Worm (Caenorhabditis elegans) whole organism, late embryonic: Measurements from ENCODE around the gene K11H3.2.
A peak's percentile ranks its signal among the peaks of the same experiment; 100 is the strongest.

Source experiments
- C38D4.7 ChIP-seq: fragments of 200-800 bp; sonication (Bioruptor generic); optimal IDR thresholded peaks from 2 replicates; lab custom pipeline; 2018; ENCODE audit warnings: mild to moderate bottlenecking, missing genetic modification characterization, moderate library complexity, missing compliant biosample characterization
- F13H6.1 ChIP-seq: sonication (generic microtip); optimal IDR thresholded peaks from 2 replicates; lab custom pipeline; 2016; ENCODE audit warnings: missing genetic modification characterization, missing compliant biosample characterization
- K02D7.2 ChIP-seq: sonication (generic microtip); optimal IDR thresholded peaks from 2 replicates; lab custom pipeline; 2017; ENCODE audit warnings: mild to moderate bottlenecking, missing genetic modification characterization, missing compliant biosample characterization
- Y22D7AL.16 ChIP-seq: sonication (generic microtip); optimal IDR thresholded peaks from 2 replicates; lab custom pipeline; 2016; ENCODE audit warnings: missing genetic modification characterization, missing compliant biosample characterization
- ama-1 ChIP-seq: fragments of 150-350 bp; optimal IDR thresholded peaks from 2 replicates; lab custom pipeline; 2014
- ceh-14 ChIP-seq: sonication (generic microtip); optimal IDR thresholded peaks from 2 replicates; lab custom pipeline; 2016; ENCODE audit warnings: missing genotype, missing genetic modification characterization, missing compliant biosample characterization
- ceh-18 ChIP-seq: sonication (generic microtip); optimal IDR thresholded peaks from 2 replicates; lab custom pipeline; 2016; ENCODE audit warnings: missing genetic modification characterization, missing compliant biosample characterization
- ceh-24 ChIP-seq: sonication (generic microtip); optimal IDR thresholded peaks from 2 replicates; lab custom pipeline; 2016; ENCODE audit warnings: mild to moderate bottlenecking, missing genetic modification characterization, missing compliant biosample characterization
- ceh-45 ChIP-seq: fragments of 200-800 bp; sonication (Bioruptor generic); IDR thresholded peaks from 2 replicates; pipeline ENCODE4 v1.3.6; 2022; ENCODE audit warnings: missing genetic modification reagents, missing genetic modification characterization, missing compliant biosample characterization
- ceh-48 ChIP-seq: sonication (generic microtip); optimal IDR thresholded peaks from 2 replicates; lab custom pipeline; 2016; ENCODE audit warnings: missing genetic modification characterization, inconsistent platforms, missing compliant biosample characterization
- ets-4 ChIP-seq: sonication (generic microtip); optimal IDR thresholded peaks from 2 replicates; lab custom pipeline; 2016; ENCODE audit warnings: missing genetic modification characterization, missing compliant biosample characterization
- eyg-1 ChIP-seq: sonication (generic microtip); optimal IDR thresholded peaks from 2 replicates; lab custom pipeline; 2016; ENCODE audit warnings: missing genotype, missing genetic modification characterization, missing compliant biosample characterization
- fax-1 ChIP-seq: sonication (generic microtip); optimal IDR thresholded peaks from 2 replicates; lab custom pipeline; 2016; ENCODE audit warnings: missing genotype, missing genetic modification characterization, missing compliant biosample characterization
- hlh-13 ChIP-seq: fragments of 200-800 bp; sonication (Bioruptor generic); optimal IDR thresholded peaks from 2 replicates; lab custom pipeline; 2018; ENCODE audit warnings: mild to moderate bottlenecking, missing genetic modification characterization, missing compliant biosample characterization
- hlh-8 ChIP-seq: sonication (generic microtip); optimal IDR thresholded peaks from 2 replicates; lab custom pipeline; 2016; ENCODE audit warnings: missing genotype, missing genetic modification characterization, missing compliant biosample characterization
- lin-11 ChIP-seq: fragments of 200-800 bp; sonication (Bioruptor generic); optimal IDR thresholded peaks from 2 replicates; lab custom pipeline; 2018; ENCODE audit warnings: mild to moderate bottlenecking, missing genetic modification characterization, missing compliant biosample characterization
- mec-3 ChIP-seq: sonication (generic microtip); optimal IDR thresholded peaks from 2 replicates; lab custom pipeline; 2016; ENCODE audit warnings: borderline replicate concordance, missing genetic modification characterization, missing compliant biosample characterization
- nhr-11 ChIP-seq: fragments of 150-350 bp; optimal IDR thresholded peaks from 2 replicates; lab custom pipeline; 2014; ENCODE audit warnings: missing biosample characterization, missing genetic modification characterization
- nhr-232 ChIP-seq: sonication (generic microtip); optimal IDR thresholded peaks from 2 replicates; lab custom pipeline; 2016; ENCODE audit warnings: missing genetic modification characterization, missing compliant biosample characterization
- pat-9 ChIP-seq: fragments of 200-800 bp; sonication (Bioruptor generic); optimal IDR thresholded peaks from 2 replicates; lab custom pipeline; 2018; ENCODE audit warnings: mild to moderate bottlenecking, missing genetic modification characterization, moderate library complexity, missing compliant biosample characterization
- ref-2 ChIP-seq: sonication (generic microtip); optimal IDR thresholded peaks from 2 replicates; lab custom pipeline; 2016; ENCODE audit warnings: missing genetic modification characterization, missing compliant biosample characterization
- rnt-1 ChIP-seq: sonication (generic microtip); optimal IDR thresholded peaks from 2 replicates; lab custom pipeline; 2016; ENCODE audit warnings: missing genetic modification characterization, missing compliant biosample characterization
- sox-2 ChIP-seq: fragments of 200-800 bp; sonication (Bioruptor generic); IDR thresholded peaks from 2 replicates; pipeline ENCODE4 v1.3.6; 2022; ENCODE audit warnings: missing genetic modification reagents, missing genetic modification characterization, missing compliant biosample characterization
- sox-4 ChIP-seq: sonication (generic microtip); optimal IDR thresholded peaks from 2 replicates; lab custom pipeline; 2017; ENCODE audit warnings: mild to moderate bottlenecking, missing genetic modification characterization, inconsistent platforms, missing compliant biosample characterization
- tbx-2 ChIP-seq: sonication (generic microtip); optimal IDR thresholded peaks from 2 replicates; lab custom pipeline; 2016; ENCODE audit warnings: missing genetic modification characterization, missing compliant biosample characterization
- unc-55 ChIP-seq: sonication (generic microtip); optimal IDR thresholded peaks from 2 replicates; lab custom pipeline; 2017; ENCODE audit warnings: missing biosample characterization, missing genetic modification reagents, missing genetic modification characterization
- unc-86 ChIP-seq: sonication (generic microtip); optimal IDR thresholded peaks from 2 replicates; lab custom pipeline; 2016; ENCODE audit warnings: missing genetic modification characterization, missing compliant biosample characterization

The K11H3.2 gene

DNA sequence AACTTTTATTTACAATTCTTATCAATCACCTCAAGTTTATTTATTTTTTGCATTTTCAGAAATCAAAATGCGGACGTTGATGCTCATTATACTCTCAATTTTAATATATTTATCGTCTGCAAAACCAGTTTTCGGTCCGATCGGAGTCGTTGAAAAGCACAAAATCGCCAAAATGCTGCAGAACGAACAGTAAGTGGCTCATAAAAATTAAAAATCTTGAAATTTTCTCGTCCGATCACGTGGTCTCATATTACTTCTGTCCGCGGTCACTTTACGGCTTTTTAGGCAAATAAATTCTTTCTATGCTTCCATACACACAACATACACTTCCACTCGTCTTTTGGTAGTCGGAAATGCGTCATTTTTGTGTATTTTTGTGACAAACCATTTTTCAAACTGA lies 2.5 kb upstream of the K11H3.2 start, which contains the start of gene K11H3.5:
K11H3.5 (plus strand) TSS at position 54 of the 400 bp plus-strand sequence.
- no peak for TF ChIP-seq F13H6.1 (tag; lab: Kevin White, UChicago)
- no peak for TF ChIP-seq ceh-48 (tag; lab: Kevin White, UChicago)

DNA sequence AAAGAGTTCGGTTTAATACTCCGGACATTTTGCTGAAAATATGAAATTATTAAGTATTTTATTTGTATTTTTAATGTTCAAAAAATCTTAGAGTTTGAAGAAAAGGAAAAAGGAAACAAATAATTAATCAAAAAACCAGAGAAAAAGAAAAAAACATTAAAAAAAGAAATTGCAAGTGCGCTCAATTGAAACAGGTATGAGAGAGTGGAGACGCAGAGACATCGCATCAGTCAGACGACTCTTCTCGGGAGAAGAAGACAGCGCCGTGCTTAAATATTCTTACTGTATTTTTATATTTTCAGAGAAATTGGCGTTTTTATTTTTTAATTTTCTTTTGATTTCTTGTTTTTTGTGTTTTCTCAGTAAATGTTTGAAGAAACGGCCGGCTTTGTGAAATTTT lies 1.9 kb downstream of the K11H3.2 start, which contains the start of gene mrpl-36:
mrpl-36 (minus strand) TSS at position 34 of the 400 bp plus-strand sequence.
- TF ChIP-seq unc-55 (GFP tag; lab: Kevin White, UChicago) = peak; percentile 11
- no peak for TF ChIP-seq ceh-45 (GFP tag; lab: Robert Waterston, UW)

DNA sequence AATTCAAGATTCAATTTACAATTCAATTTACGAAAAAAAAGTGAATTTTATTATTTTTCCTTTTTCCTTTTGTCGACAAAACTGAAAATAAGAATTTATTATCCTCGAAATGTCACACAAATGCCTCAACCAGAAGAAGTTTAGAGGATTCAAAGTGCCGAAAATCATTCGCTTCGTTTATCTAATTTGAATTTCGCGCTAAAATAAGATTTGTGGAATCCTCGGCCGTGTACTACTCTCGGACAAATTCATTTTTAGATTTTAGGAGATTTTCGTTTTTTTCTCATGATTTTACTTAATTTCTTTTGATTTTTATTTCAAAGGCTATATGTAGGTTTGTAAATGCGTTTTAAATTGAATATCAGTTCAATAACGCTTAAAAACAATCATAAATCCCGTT lies 2.4 kb downstream of the K11H3.2 start:
- TF ChIP-seq unc-86 (tag; lab: Kevin White, UChicago) = no peak
- no peak for TF ChIP-seq C38D4.7 (GFP tag; lab: Kevin White, UChicago)
- TF ChIP-seq K02D7.2 = no peak
- no peak for TF ChIP-seq ceh-18 (tag; lab: Kevin White, UChicago)
- no peak for TF ChIP-seq ref-2 (tag; lab: Kevin White, UChicago)
- TF ChIP-seq mec-3 (tag; lab: Kevin White, UChicago) = no peak
- no peak for TF ChIP-seq nhr-232 (tag; lab: Kevin White, UChicago)
- TF ChIP-seq unc-55 (GFP tag; lab: Kevin White, UChicago) = no peak
- no peak for TF ChIP-seq ceh-24 (tag; lab: Kevin White, UChicago)
- TF ChIP-seq F13H6.1 (tag; lab: Kevin White, UChicago) = no peak
- TF ChIP-seq Y22D7AL.16 (tag; lab: Kevin White, UChicago) = no peak
- TF ChIP-seq, all 69 proteins: peak for 0

DNA sequence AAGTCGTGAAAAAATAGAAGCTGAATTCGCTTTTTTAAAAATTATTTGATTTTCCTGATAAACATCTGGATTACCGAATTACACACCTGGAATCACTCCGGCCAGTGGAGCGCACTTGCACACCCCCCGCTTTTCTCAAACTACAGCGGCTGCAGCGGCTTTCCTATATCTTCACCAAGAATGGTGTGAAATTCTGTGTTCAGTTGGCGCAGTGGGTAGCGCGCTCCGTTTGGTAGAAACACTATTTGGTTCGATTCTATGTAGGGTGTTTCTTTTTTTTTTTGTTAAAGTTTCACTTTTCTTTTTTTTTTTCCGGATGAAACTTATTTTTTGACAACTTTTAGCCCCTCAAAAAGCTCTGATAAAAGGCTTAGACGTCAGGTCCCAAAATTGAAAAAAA lies 2.9 kb downstream of the K11H3.2 start:
- peak; percentile 8 for TF ChIP-seq hlh-8 (tag; lab: Kevin White, UChicago)
- TF ChIP-seq sox-2 = peak; percentile 31; the same call in 1 of the 2 replicates
- TF ChIP-seq, all 69 proteins: peak for 2; not testable (repeated sequence) for 67

DNA sequence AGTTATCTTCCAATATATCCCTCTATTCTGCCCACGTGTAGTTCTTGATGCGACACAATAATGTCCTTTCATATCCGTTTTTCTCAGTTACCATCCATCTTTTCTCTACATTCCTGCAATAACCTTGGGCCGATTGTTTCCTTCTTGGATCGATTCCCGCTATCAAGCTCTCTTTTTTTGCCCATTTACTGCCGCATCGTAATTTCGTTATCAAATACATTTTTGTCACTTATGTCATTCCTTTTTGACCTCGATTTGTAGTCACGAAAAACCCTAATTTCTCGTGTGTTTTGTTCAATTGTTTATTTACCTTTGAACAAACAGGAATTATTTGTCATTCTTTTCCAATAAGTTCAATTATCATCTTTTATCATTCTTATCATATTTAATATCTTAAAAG lies 3.8 kb downstream of the K11H3.2 start:
- TF ChIP-seq ama-1 (no peak), nhr-11 (no peak), ceh-45 (GFP tag; lab: Robert Waterston, UW) (no peak), lin-11 (no peak), K02D7.2 (no peak)

DNA sequence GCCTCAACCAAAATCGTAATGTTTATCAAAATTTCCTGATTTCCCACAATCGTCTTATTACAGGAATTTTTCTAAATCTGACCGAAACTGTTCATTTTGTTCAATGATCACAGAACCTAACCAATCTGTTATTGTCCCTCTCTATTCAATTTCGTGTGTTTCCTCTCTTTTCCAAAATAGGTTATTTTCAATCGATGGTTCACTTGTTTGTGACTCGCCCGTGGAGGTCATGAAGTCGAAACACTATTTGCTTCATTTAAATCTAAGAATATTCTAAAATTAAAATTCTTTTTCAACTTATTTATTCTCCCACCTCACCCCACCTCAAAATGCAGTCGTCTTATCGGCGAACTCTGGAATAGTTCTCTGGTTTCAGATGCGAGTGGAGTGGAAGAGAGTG lies 4.7 kb downstream of the K11H3.2 start:
- TF ChIP-seq ref-2 (tag; lab: Kevin White, UChicago) (no peak), fax-1 (tag; lab: Kevin White, UChicago) (no peak), ceh-24 (tag; lab: Kevin White, UChicago) (no peak), C38D4.7 (GFP tag; lab: Kevin White, UChicago) (no peak), sox-4 (tag; lab: Kevin White, UChicago) (no peak), pat-9 (tag; lab: Kevin White, UChicago) (no peak), hlh-13 (GFP tag; lab: Kevin White, UChicago) (no peak), sox-2 (no peak), K02D7.2 (no peak), ets-4 (no peak), mec-3 (tag; lab: Kevin White, UChicago) (no peak), eyg-1 (no peak)

DNA sequence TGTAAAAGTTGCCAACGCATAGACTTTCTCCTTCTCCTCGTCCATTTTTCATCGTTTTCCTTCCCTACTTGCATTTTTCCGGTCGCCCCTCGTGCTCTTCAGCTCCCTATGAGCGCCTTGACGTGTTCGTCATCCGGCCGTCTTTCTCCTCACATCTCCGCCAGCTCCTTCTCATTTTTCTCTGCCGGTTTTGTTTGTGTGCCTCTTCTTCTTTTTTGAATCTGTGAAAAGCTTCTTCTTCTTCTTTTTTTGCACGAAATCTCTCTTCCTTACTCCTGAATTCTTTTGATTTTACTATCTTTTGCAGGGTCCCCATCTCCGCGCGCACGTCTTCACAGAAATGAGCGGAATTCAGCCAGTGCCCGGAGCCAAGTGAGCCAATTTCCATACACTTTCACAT lies 5.4 kb downstream of the K11H3.2 start, which contains the start of gene K11H3.3:
K11H3.3 (plus strand) TSS at position 308 of the 400 bp plus-strand sequence.
- TF ChIP-seq hlh-8 (tag; lab: Kevin White, UChicago) (no peak), F13H6.1 (tag; lab: Kevin White, UChicago) (no peak), ceh-14 (tag; lab: Kevin White, UChicago) (no peak), rnt-1 (tag; lab: Kevin White, UChicago) (no peak), tbx-2 (tag; lab: Kevin White, UChicago) (no peak)
